Worm (Caenorhabditis elegans): ENCODE measurements around the gene arrd-15.

DNA sequence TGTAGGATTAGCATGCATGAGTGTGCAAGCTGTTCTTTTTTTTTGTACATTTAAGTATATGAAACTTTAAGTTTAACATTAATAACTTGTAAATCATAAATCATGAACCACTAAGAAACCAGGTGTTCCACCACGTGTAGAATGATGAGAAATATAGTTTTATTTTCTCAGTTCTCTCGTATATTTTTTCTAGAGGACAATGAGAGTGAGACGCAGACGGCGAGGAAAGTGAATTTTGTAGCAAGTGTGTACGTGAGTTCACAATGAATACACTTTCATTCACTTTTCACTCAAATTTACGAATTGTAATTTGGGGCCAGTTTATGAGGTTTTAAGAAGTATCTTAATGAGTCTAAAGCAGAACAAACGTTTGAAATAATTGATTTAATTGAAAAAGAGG, 3.3 kb upstream of the arrd-15 start:
- TF ChIP-seq let-526 (GFP tag; IDR thresholded peaks at IDR 0.05) (no peak), unc-130 (GFP tag; optimal IDR thresholded peaks at IDR 0.05) (no peak), cebp-2 (GFP tag; IDR thresholded peaks at IDR 0.05) (no peak), Y67H2A.10 (GFP tag; conservative IDR thresholded peaks at IDR 0.05) (no peak), atf-7 (tag; optimal IDR thresholded peaks at IDR 0.05) (no peak), ccch-3 (GFP tag; optimal IDR thresholded peaks at IDR 0.05) (no peak), unc-62 (GFP tag; optimal IDR thresholded peaks at IDR 0.05) (no peak), die-1 (tag; optimal IDR thresholded peaks at IDR 0.05) (no peak), rcor-1 (GFP tag; IDR thresholded peaks at IDR 0.05) (no peak)
